Fruit fly (Drosophila melanogaster): ENCODE data around the gene bowl.

Gene bowl

dm6 chr2L:3776614-3777196, 5.2 kb downstream of the bowl start (continued):
- TF ChIP-seq CG31365 (tag; optimal IDR thresholded peaks at IDR 0.05) (no peak), Trl (optimal IDR thresholded peaks at IDR 0.05) (no peak), Trl (GFP tag; optimal IDR thresholded peaks at IDR 0.05) (no peak), YL-1 (GFP tag; optimal IDR thresholded peaks at IDR 0.05) (peak; percentile 18), CG34422 (GFP tag; IDR thresholded peaks at IDR 0.05) (peak; percentile 86), CrebB (tag; optimal IDR thresholded peaks at IDR 0.05) (peak; percentile 64), Med (GFP tag) (peak; percentile 70), ATbp (GFP tag; optimal IDR thresholded peaks at IDR 0.05) (peak; percentile 77), tin (GFP tag; optimal IDR thresholded peaks at IDR 0.05) (peak; percentile 72), CG11093 (GFP tag; IDR thresholded peaks at IDR 0.05) (peak; percentile 73; the same call in 2 of the 3 replicates), oc (tag; optimal IDR thresholded peaks at IDR 0.05) (peak; percentile 90), B-H1 (GFP tag; IDR thresholded peaks at IDR 0.05) (peak; percentile 59), jing (GFP tag; optimal IDR thresholded peaks at IDR 0.05) (no peak), CG32772 (GFP tag; IDR thresholded peaks at IDR 0.05) (peak; percentile 74), CG17912 (GFP tag; optimal IDR thresholded peaks at IDR 0.05) (no peak), CG15696 (tag; optimal IDR thresholded peaks at IDR 0.05) (peak; percentile 98), Ets97D (GFP tag; optimal IDR thresholded peaks at IDR 0.05) (no peak), HHEX (GFP tag; optimal IDR thresholded peaks at IDR 0.05) (peak; percentile 79), HmgZ (tag; optimal IDR thresholded peaks at IDR 0.05) (peak; percentile 45), ase (GFP tag; IDR thresholded peaks at IDR 0.05) (peak; percentile 67), D19B (GFP tag; optimal IDR thresholded peaks at IDR 0.05) (peak; percentile 27), slp2 (GFP tag; optimal IDR thresholded peaks at IDR 0.05) (no peak), sima (GFP tag; optimal IDR thresholded peaks at IDR 0.05) (no peak), Tbp (GFP tag; optimal IDR thresholded peaks at IDR 0.05) (no peak), CG10366 (GFP tag; IDR thresholded peaks at IDR 0.05) (peak; percentile 71), Sry-δ (GFP tag; optimal IDR thresholded peaks at IDR 0.05) (no peak), CG10321 (GFP tag; IDR thresholded peaks at IDR 0.05) (no peak), CG30403 (GFP tag; optimal IDR thresholded peaks at IDR 0.05) (peak; percentile 82), schlank (tag; optimal IDR thresholded peaks at IDR 0.05) (no peak), Dbx (GFP tag; IDR thresholded peaks at IDR 0.05) (peak; percentile 71; the same call in 2 of the 3 replicates), CG11247 (GFP tag; IDR thresholded peaks at IDR 0.05) (peak; percentile 54; the same call in 1 of the 2 replicates), mam (GFP tag; optimal IDR thresholded peaks at IDR 0.05) (no peak), az2 (GFP tag; optimal IDR thresholded peaks at IDR 0.05) (peak; percentile 84), cg (GFP tag; optimal IDR thresholded peaks at IDR 0.05) (peak; percentile 65), CG15514 (GFP tag; optimal IDR thresholded peaks at IDR 0.05) (peak; percentile 37), Vsx1 (GFP tag; optimal IDR thresholded peaks at IDR 0.05) (peak; percentile 53), Blimp-1 (GFP tag; optimal IDR thresholded peaks at IDR 0.05) (peak; percentile 88), lov (optimal IDR thresholded peaks at IDR 0.05) (no peak), lov (GFP tag; IDR thresholded peaks at IDR 0.05) (no peak; the same call in 2 of the 3 replicates), CG10431 (GFP tag; optimal IDR thresholded peaks at IDR 0.05) (peak; percentile 53), dmrt99B (tag; optimal IDR thresholded peaks at IDR 0.05) (peak; percentile 91), GATAe (GFP tag; conservative IDR thresholded peaks at IDR 0.05) (no peak), p53 (GFP tag; optimal IDR thresholded peaks at IDR 0.05) (no peak), HLHmδ (GFP tag; optimal IDR thresholded peaks at IDR 0.05) (no peak), yki (optimal IDR thresholded peaks at IDR 0.05) (no peak), Gug (GFP tag; IDR thresholded peaks at IDR 0.05) (peak; percentile 38; the same call in 1 of the 4 replicates), CG2889 (GFP tag; IDR thresholded peaks at IDR 0.05) (no peak), grau (tag; optimal IDR thresholded peaks at IDR 0.05) (peak; percentile 92), CG8290 (GFP tag; optimal IDR thresholded peaks at IDR 0.05) (peak; percentile 31), CG8290 (tag; optimal IDR thresholded peaks at IDR 0.05) (peak in 1 of 2 experiments; percentile 49), HLH4C (GFP tag; IDR thresholded peaks at IDR 0.05; ENCODE audit: partially characterized antibody) (no peak), Asciz (GFP tag; optimal IDR thresholded peaks at IDR 0.05) (peak; percentile 82)

All from whole organism, embryonic.